Worm (Caenorhabditis elegans) whole organism, L3 larva: ENCODE results near the gene eftu-2.

Experiments
- R02D3.7 ChIP-seq: fragments of 150-350 bp; optimal IDR thresholded peaks from 2 replicates; lab custom pipeline; 2014; ENCODE audit warnings: missing biosample characterization, missing genetic modification characterization
- ZK546.5 ChIP-seq: sonication (generic microtip); optimal IDR thresholded peaks from 2 replicates; lab custom pipeline; 2017; ENCODE audit warnings: missing biosample characterization, missing genetic modification characterization
- ceh-28 ChIP-seq: fragments of 150-350 bp; optimal IDR thresholded peaks from 2 replicates; lab custom pipeline; 2014; ENCODE audit warnings: missing biosample characterization, missing genetic modification reagents, missing genetic modification characterization
- fkh-10 ChIP-seq: sonication (generic microtip); optimal IDR thresholded peaks from 2 replicates; lab custom pipeline; 2017; ENCODE audit warnings: missing biosample characterization, missing genetic modification reagents, missing genetic modification characterization
- jun-1 ChIP-seq: fragments of 150-350 bp; optimal IDR thresholded peaks from 2 replicates; lab custom pipeline; 2014; ENCODE audit warnings: missing biosample characterization, missing genetic modification reagents, missing genetic modification characterization
- lin-15B ChIP-seq: fragments of 150-350 bp; optimal IDR thresholded peaks from 2 replicates; lab custom pipeline; 2014; ENCODE audit warnings: missing biosample characterization, missing genetic modification characterization
- nhr-11 ChIP-seq: fragments of 150-350 bp; optimal IDR thresholded peaks from 2 replicates; lab custom pipeline; 2014; ENCODE audit warnings: missing biosample characterization, missing genetic modification characterization
- nhr-23 ChIP-seq: fragments of 150-350 bp; optimal IDR thresholded peaks from 2 replicates; lab custom pipeline; 2014; ENCODE audit warnings: missing biosample characterization, missing genetic modification reagents, missing genetic modification characterization
- nhr-25 ChIP-seq: sonication (generic microtip); optimal IDR thresholded peaks from 2 replicates; lab custom pipeline; 2017; ENCODE audit warnings: missing biosample characterization, missing genetic modification characterization
- nhr-28 ChIP-seq: fragments of 150-350 bp; optimal IDR thresholded peaks from 2 replicates; lab custom pipeline; 2014; ENCODE audit warnings: missing biosample characterization, missing genetic modification characterization
- nhr-76 ChIP-seq: fragments of 150-350 bp; sonication (generic microtip); optimal IDR thresholded peaks from 5 replicates; lab custom pipeline; 2014; ENCODE audit warnings: missing biosample characterization, missing genetic modification characterization
- unc-39 ChIP-seq: sonication (generic microtip); optimal IDR thresholded peaks from 4 replicates; lab custom pipeline; 2017; ENCODE audit warnings: missing biosample characterization, missing genetic modification characterization
- unc-62 ChIP-seq: fragments of 150-350 bp; sonication (generic microtip); optimal IDR thresholded peaks from 4 replicates; lab custom pipeline; 2014; ENCODE audit warnings: missing biosample characterization, missing genetic modification reagents, missing genetic modification characterization
- ztf-11 ChIP-seq: fragments of 150-350 bp; optimal IDR thresholded peaks from 2 replicates; lab custom pipeline; 2014; ENCODE audit warnings: missing biosample characterization, missing genetic modification characterization

- no peak for TF ChIP-seq jun-1
- TF ChIP-seq nhr-76 (tag; lab: Kevin White, UChicago) = no peak
- no peak for TF ChIP-seq unc-62 (GFP tag; lab: Kevin White, UChicago)
- no peak for TF ChIP-seq ZK546.5 (tag; lab: Kevin White, UChicago)
- TF ChIP-seq unc-39 (tag; lab: Kevin White, UChicago) = no peak
- no peak for TF ChIP-seq lin-15B
- TF ChIP-seq fkh-10 = no peak
- TF ChIP-seq nhr-28 (tag; lab: Kevin White, UChicago) = no peak
- TF ChIP-seq ztf-11 (tag; lab: Kevin White, UChicago) = no peak
- TF ChIP-seq nhr-11 (tag; lab: Kevin White, UChicago) = no peak
- TF ChIP-seq R02D3.7 = no peak
- no peak for TF ChIP-seq nhr-25 (tag; lab: Kevin White, UChicago)
- TF ChIP-seq nhr-23 = no peak
- TF ChIP-seq ceh-28 (tag; lab: Kevin White, UChicago) = no peak
Measured at ce11 chrIII:6002024-6002423, 7.3 kb upstream of the eftu-2 start.
